Worm (Caenorhabditis elegans): ENCODE results near the gene ttr-10.

DNA sequence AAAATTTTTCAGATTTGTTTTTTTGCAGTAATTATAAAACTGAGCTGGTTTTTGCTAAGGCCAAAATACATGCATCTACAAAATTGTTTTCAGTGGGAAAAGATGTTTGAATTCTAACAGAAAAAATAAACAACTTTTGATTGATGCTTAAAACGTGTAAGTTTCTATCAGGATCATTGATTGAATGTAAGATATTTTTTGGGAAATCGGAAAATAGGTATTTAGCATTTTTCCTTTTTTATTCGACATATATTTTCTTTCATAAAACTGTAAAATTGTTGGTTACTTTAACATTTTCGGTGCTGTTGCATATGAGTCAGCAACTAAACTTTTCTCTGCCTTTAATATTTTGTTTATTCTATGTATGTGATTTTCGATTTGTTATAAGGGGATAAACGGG is 29.3 kb downstream of the ttr-10 start, which contains the start of gene C54F6.20:
- TF ChIP-seq nhr-77 (tag; optimal IDR thresholded peaks at IDR 0.05): no peak
- no peak for TF ChIP-seq sem-4 (tag; optimal IDR thresholded peaks at IDR 0.05)
- no peak for TF ChIP-seq ceh-16 (tag; optimal IDR thresholded peaks at IDR 0.05)
- TF ChIP-seq crh-2 (tag; optimal IDR thresholded peaks at IDR 0.05): no peak
- TF ChIP-seq mbf-1 (tag; optimal IDR thresholded peaks at IDR 0.05): no peak
- TF ChIP-seq nhr-10 (tag; optimal IDR thresholded peaks at IDR 0.05): no peak
- no peak for TF ChIP-seq mab-5 (tag; optimal IDR thresholded peaks at IDR 0.05)
- no peak for TF ChIP-seq nhr-25 (tag; optimal IDR thresholded peaks at IDR 0.05)
- no peak for TF ChIP-seq ztf-11 (tag; optimal IDR thresholded peaks at IDR 0.05)
- TF ChIP-seq nhr-11 (tag; optimal IDR thresholded peaks at IDR 0.05): no peak
- no peak for TF ChIP-seq nhr-237 (tag; optimal IDR thresholded peaks at IDR 0.05)
- TF ChIP-seq R02D3.7 (tag; optimal IDR thresholded peaks at IDR 0.05): no peak
- TF ChIP-seq ceh-82 (tag; optimal IDR thresholded peaks at IDR 0.05): no peak

Measured in whole organism, L2 larva.